Worm (Caenorhabditis elegans): ENCODE measurements around the gene R02F11.9.

DNA sequence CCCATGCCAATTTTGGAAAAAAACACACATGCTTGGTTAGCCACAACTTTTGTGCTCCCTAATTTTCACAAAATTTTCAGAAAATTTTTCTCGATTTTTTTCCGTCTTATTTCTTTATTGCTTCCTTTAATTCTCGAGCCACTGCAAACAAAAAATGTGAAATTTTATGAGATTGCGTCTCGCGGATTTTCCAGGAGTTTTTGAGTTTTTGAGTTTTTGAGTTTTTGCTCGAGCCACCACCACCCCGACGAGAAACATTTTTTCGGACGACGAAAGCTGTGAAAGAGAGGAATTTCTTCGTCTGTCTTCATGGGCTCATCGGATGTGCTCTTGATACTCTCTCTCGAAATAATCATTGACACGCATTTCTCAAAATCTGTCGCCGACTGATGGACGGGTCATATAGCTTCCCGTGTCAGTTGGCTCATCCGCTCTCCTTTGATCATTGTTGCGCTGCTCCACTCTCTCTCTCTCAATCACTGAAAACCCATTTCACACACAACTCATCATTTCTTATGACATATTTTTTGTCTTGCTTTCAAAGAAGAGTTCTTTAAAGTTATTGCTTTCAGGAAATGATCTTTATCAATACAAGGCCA lies 9.8 kb upstream of the R02F11.9 start, which contains the start of gene C18G1.1:
- TF ChIP-seq blmp-1 (tag; optimal IDR thresholded peaks at IDR 0.05; ENCODE audit: insufficient read depth) (no peak), nhr-11 (tag; optimal IDR thresholded peaks at IDR 0.05) (no peak), zag-1 (tag; optimal IDR thresholded peaks at IDR 0.05) (no peak), nhr-237 (tag; optimal IDR thresholded peaks at IDR 0.05) (no peak), unc-62 (GFP tag; optimal IDR thresholded peaks at IDR 0.05) (no peak), snpc-4 (tag; optimal IDR thresholded peaks at IDR 0.05) (no peak), ceh-82 (tag; optimal IDR thresholded peaks at IDR 0.05) (no peak)
